Fruit fly (Drosophila melanogaster) whole organism, prepupa: ENCODE data around the gene Cyp313a1.
A peak's percentile ranks its signal among the peaks of the same experiment; 100 is the strongest.

Source experiments
- CG10631 ChIP-seq: fragments of 200-800 bp; sonication (Bioruptor generic); optimal IDR thresholded peaks from 2 replicates; lab custom pipeline; 2016; ENCODE audit warnings: missing biosample characterization, missing genetic modification characterization
- CG10669 ChIP-seq: fragments of 200-800 bp; sonication (Bioruptor generic); optimal IDR thresholded peaks from 3 replicates; lab custom pipeline; 2018; ENCODE audit warnings: missing biosample characterization, mild to moderate bottlenecking, missing genetic modification characterization, moderate library complexity
- CG11294 ChIP-seq: fragments of 200-800 bp; sonication (Bioruptor generic); IDR thresholded peaks from 2 replicates; pipeline ENCODE4 v1.3.6; 2022; ENCODE audit warnings: missing biosample characterization, missing genetic modification characterization
- CG11762 ChIP-seq: fragments of 200-800 bp; sonication (Bioruptor generic); optimal IDR thresholded peaks from 3 replicates; lab custom pipeline; 2016; ENCODE audit warnings: missing biosample characterization, missing genetic modification characterization; ENCODE audit not compliant: insufficient read depth
- CG11902 ChIP-seq: fragments of 200-800 bp; sonication (Bioruptor generic); optimal IDR thresholded peaks from 3 replicates; lab custom pipeline; 2016; ENCODE audit warnings: missing biosample characterization, missing genetic modification characterization
- CG15336 ChIP-seq: fragments of 200-800 bp; sonication (Bioruptor generic); IDR thresholded peaks from 2 replicates; pipeline ENCODE4 v1.3.6; 2022; ENCODE audit warnings: missing biosample characterization, missing genetic modification characterization
- CG16779 ChIP-seq: fragments of 200-800 bp; sonication (Bioruptor generic); optimal IDR thresholded peaks from 3 replicates; lab custom pipeline; 2017; ENCODE audit warnings: missing biosample characterization, mild to moderate bottlenecking, missing genetic modification characterization
- CG3032 ChIP-seq: fragments of 200-800 bp; optimal IDR thresholded peaks from 2 replicates; lab custom pipeline; 2019; ENCODE audit warnings: missing biosample characterization, mild to moderate bottlenecking, missing genetic modification characterization, moderate library complexity
- CG32006 ChIP-seq: fragments of 200-800 bp; sonication (Bioruptor generic); optimal IDR thresholded peaks from 3 replicates; lab custom pipeline; 2017; ENCODE audit warnings: missing biosample characterization, mild to moderate bottlenecking, missing genetic modification characterization
- CG3919 ChIP-seq: fragments of 200-800 bp; sonication (Bioruptor generic); optimal IDR thresholded peaks from 3 replicates; lab custom pipeline; 2016; ENCODE audit warnings: missing biosample characterization, missing genetic modification characterization
- CG4318 ChIP-seq: fragments of 200-800 bp; sonication (Bioruptor generic); optimal IDR thresholded peaks from 3 replicates; lab custom pipeline; 2017; ENCODE audit warnings: missing biosample characterization, mild to moderate bottlenecking, missing genetic modification characterization
- CG6163 ChIP-seq: fragments of 200-800 bp; sonication (Bioruptor generic); IDR thresholded peaks from 3 replicates; pipeline ENCODE4 v1.3.6; 2022; ENCODE audit warnings: missing biosample characterization, missing genetic modification characterization
- CG8319 ChIP-seq: fragments of 200-800 bp; sonication (Bioruptor generic); optimal IDR thresholded peaks from 3 replicates; lab custom pipeline; 2016; ENCODE audit warnings: missing biosample characterization, missing genetic modification characterization
- Eip78C ChIP-seq: fragments of 200-800 bp; sonication (Bioruptor generic); peaks from one replicate; lab custom pipeline; 2016; ENCODE audit warnings: missing biosample characterization, missing genetic modification characterization
- Ets21C ChIP-seq: fragments of 200-800 bp; sonication (Bioruptor generic); optimal IDR thresholded peaks from 3 replicates; lab custom pipeline; 2016; ENCODE audit warnings: missing biosample characterization, missing genetic modification characterization
- Hr38 ChIP-seq: sonication (Bioruptor generic); optimal IDR thresholded peaks from 2 replicates; lab custom pipeline; 2016; ENCODE audit warnings: missing biosample characterization, missing genetic modification characterization
- Hr4 ChIP-seq: fragments of 200-800 bp; sonication (Bioruptor generic); optimal IDR thresholded peaks from 3 replicates; lab custom pipeline; 2016; ENCODE audit warnings: missing biosample characterization, missing genetic modification characterization
- Lpt ChIP-seq: fragments of 200-800 bp; sonication (Bioruptor generic); optimal IDR thresholded peaks from 3 replicates; lab custom pipeline; 2016; ENCODE audit warnings: missing biosample characterization, missing genetic modification characterization
- Met ChIP-seq: fragments of 200-800 bp; sonication (Bioruptor generic); optimal IDR thresholded peaks from 3 replicates; lab custom pipeline; 2016; ENCODE audit warnings: missing biosample characterization, missing genetic modification characterization
- Sox102F ChIP-seq: fragments of 200-800 bp; sonication (Bioruptor generic); optimal IDR thresholded peaks from 2 replicates; lab custom pipeline; 2016; ENCODE audit warnings: missing biosample characterization, mild to moderate bottlenecking, missing genetic modification characterization
- dac ChIP-seq: fragments of 200-800 bp; sonication (Bioruptor generic); optimal IDR thresholded peaks from 2 replicates; lab custom pipeline; 2017; ENCODE audit warnings: missing biosample characterization, mild to moderate bottlenecking, missing genetic modification characterization
- eg ChIP-seq: fragments of 200-800 bp; sonication (Bioruptor generic); IDR thresholded peaks from 3 replicates; pipeline ENCODE4 v1.3.6; 2022; ENCODE audit warnings: missing biosample characterization, missing genetic modification characterization
- esn ChIP-seq: fragments of 200-800 bp; sonication (Bioruptor generic); optimal IDR thresholded peaks from 2 replicates; lab custom pipeline; 2016; ENCODE audit warnings: missing biosample characterization, mild to moderate bottlenecking, missing genetic modification characterization, moderate library complexity
- fd59A ChIP-seq: fragments of 200-800 bp; sonication (Bioruptor generic); optimal IDR thresholded peaks from 2 replicates; lab custom pipeline; 2017; ENCODE audit warnings: missing biosample characterization, mild to moderate bottlenecking, missing genetic modification characterization, missing genetic modification reagents
- fkh ChIP-seq: fragments of 200-800 bp; sonication (Bioruptor generic); optimal IDR thresholded peaks from 3 replicates; lab custom pipeline; 2017; ENCODE audit warnings: missing biosample characterization, mild to moderate bottlenecking, missing genetic modification characterization, moderate library complexity
- net ChIP-seq: fragments of 200-800 bp; sonication (Bioruptor generic); optimal IDR thresholded peaks from 3 replicates; lab custom pipeline; 2016; ENCODE audit warnings: missing biosample characterization, missing genetic modification characterization
- pdm3 ChIP-seq: fragments of 200-800 bp; sonication (Bioruptor generic); optimal IDR thresholded peaks from 3 replicates; lab custom pipeline; 2016; ENCODE audit warnings: missing biosample characterization, missing genetic modification characterization
- salr ChIP-seq, 2 experiments: fragments of 200-800 bp; sonication (Bioruptor generic); optimal IDR thresholded peaks; 3 replicates each; lab custom pipeline; 2016 to 2018; ENCODE audit warnings: missing biosample characterization in 2 of 2, missing genetic modification characterization in 2 of 2, mild to moderate bottlenecking in 1 of 2
- ss ChIP-seq, 2 experiments: fragments of 200-800 bp; sonication (Bioruptor generic); optimal IDR thresholded peaks; 2 replicates in 1 of 2; 3 replicates in 1 of 2; lab custom pipeline; 2017 to 2018; ENCODE audit warnings: mild to moderate bottlenecking in 2 of 2, missing biosample characterization in 2 of 2, missing genetic modification characterization in 2 of 2, moderate library complexity in 1 of 2
- topi ChIP-seq: fragments of 200-800 bp; sonication (Bioruptor generic); optimal IDR thresholded peaks from 3 replicates; lab custom pipeline; 2016; ENCODE audit warnings: missing biosample characterization, missing genetic modification characterization

Cyp313a1 gene

DNA sequence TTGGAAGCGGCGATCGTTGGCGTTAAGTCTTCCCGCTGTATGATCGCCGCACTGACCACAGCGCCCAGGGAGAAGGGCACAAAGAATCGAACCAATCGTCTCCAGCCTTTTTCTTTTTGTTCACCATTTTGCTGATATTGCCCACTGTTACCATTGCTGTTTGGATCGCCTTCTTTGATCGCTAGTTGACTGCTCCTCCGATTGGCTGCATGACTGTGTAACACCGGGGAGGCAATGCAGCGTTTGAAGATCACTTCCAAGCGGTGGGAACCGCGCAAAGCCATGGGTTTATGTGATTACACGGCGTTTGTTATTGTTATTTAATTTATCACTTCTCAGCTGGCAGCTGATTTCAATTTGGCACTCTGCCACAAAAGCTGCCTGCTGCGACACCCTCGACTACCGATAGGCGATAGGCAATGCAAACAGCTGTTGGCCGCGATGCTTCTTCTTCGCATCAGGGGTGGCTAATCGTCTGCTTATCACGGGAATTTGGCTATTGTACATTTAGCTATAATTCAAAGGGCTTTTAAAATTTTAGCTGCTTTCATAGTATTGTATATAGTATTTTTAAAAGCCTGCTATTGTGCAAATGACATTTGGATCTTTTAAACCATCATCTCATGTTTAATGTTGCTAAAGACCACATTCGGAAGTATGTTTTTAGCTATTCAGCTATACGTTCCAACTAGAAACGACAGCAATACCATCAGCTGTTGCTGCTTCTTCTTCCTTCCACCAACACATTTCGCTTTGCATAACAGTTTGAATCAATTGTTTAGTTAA is 9.5 kb upstream of the Cyp313a1 start, which contains the start of the genes HtrA2 and mRpL11 (continued):
- TF ChIP-seq CG11294 (GFP tag; lab: Robert Waterston, UW): no peak
- no peak for TF ChIP-seq CG10669
- TF ChIP-seq CG15336 (GFP tag; lab: Robert Waterston, UW): no peak
- no peak for TF ChIP-seq eg
- no peak for TF ChIP-seq CG3919 (GFP tag; lab: Kevin White, UChicago)
- TF ChIP-seq CG32006 (GFP tag; lab: Kevin White, UChicago): peak; percentile 58
- TF ChIP-seq topi (GFP tag; lab: Kevin White, UChicago): peak; percentile 51
- peak; percentile 87 for TF ChIP-seq fkh (GFP tag; lab: Kevin White, UChicago)
- no peak for TF ChIP-seq Hr38 (GFP tag; lab: Kevin White, UChicago)

DNA sequence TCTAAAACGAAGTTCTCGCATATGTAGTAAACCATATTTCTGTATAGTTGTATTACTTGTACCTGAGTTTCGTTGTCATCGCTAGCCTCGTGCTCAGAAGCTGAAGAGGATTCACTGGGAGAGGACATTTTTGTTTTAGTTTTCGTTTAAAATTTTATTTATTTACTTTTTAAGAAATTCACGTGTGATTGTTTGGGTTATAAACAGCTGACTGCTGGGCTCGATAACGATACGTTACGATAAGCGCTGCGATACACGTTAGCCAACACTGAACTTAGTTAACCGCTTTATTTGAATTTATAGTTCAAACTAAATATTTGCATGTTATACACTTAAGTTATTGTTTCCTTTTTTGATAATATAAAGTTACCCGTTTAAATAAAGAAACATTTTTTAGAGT is 7.4 kb upstream of the Cyp313a1 start, which contains the start of gene CG8461:
TSS of gene CG8461 (minus strand) at position 218 of the 400 bp plus-strand sequence.
- no peak for TF ChIP-seq salr (GFP tag; optimal IDR thresholded peaks at IDR 0.05; lab: Kevin White, UChicago)
- TF ChIP-seq fkh (GFP tag; lab: Kevin White, UChicago): peak; percentile 83
- TF ChIP-seq Eip78C (GFP tag; lab: Kevin White, UChicago): peak; percentile 46

DNA sequence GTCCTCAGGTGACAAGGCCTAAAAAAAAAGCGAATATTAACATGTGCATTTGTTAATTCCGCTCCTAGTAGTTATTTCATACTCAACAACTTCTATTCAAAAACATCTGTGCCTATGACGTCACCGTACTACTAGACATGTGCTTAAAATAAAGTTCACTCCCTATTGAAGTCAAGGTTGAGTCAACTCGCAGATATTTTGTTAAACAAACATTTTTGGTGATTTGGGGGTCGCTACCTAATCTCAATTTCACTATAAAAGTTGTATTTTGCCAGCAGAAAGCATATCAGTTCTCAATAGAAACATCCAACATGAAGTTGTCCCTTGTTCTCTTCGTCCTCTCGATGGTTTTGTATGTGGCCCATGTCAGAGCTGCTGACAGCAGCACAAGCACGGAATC is 4.1 kb upstream of the Cyp313a1 start, which contains the start of gene CG34273:
TSS of gene CG34273 (plus strand) at position 301 of the 400 bp plus-strand sequence.
- no peak for TF ChIP-seq ss (GFP tag; optimal IDR thresholded peaks at IDR 0.05; lab: Kevin White, UChicago)
- no peak for TF ChIP-seq fd59A (GFP tag; lab: Kevin White, UChicago)
- no peak for TF ChIP-seq topi (GFP tag; lab: Kevin White, UChicago)
- TF ChIP-seq fkh (GFP tag; lab: Kevin White, UChicago): no peak
- no peak for TF ChIP-seq CG32006 (GFP tag; lab: Kevin White, UChicago)
- no peak for TF ChIP-seq CG11902
- no peak for TF ChIP-seq CG16779
- TF ChIP-seq CG8319 (GFP tag; lab: Kevin White, UChicago): no peak
- no peak for TF ChIP-seq Met
- no peak for TF ChIP-seq eg
- TF ChIP-seq dac (GFP tag; lab: Kevin White, UChicago): no peak
- no peak for TF ChIP-seq CG4318 (GFP tag; lab: Kevin White, UChicago)
- no peak for TF ChIP-seq Hr38 (GFP tag; lab: Kevin White, UChicago)
- no peak for TF ChIP-seq Ets21C (GFP tag; lab: Kevin White, UChicago)
- no peak for TF ChIP-seq Lpt
- TF ChIP-seq Sox102F (GFP tag; lab: Kevin White, UChicago): no peak
- TF ChIP-seq pdm3 (GFP tag; lab: Kevin White, UChicago): no peak
- TF ChIP-seq esn (GFP tag; lab: Kevin White, UChicago): no peak

DNA sequence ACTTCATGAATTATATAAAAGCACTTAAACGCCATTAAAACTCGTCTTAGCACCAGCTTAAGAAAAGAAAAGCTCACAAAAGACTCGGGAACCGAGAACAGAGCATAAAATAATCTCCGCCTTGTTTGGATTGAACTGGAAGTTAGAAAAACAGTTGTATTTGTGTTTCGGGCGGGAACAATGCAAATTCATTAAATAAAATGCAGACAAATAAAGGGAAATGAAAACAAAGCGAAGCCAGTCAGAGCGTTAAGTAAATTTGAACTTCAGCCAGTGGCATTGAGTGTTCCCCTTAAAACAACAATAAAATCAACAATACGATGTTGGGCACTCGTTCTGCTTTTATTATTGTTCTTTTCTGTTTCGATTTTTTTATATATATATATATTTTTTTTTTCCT is 5.8 kb downstream of the Cyp313a1 start:
- TF ChIP-seq fd59A (GFP tag; lab: Kevin White, UChicago) (no peak), Hr4 (GFP tag; lab: Kevin White, UChicago) (no peak), CG10631 (GFP tag; lab: Kevin White, UChicago) (no peak), CG32006 (GFP tag; lab: Kevin White, UChicago) (no peak), fkh (GFP tag; lab: Kevin White, UChicago) (peak; percentile 65)

DNA sequence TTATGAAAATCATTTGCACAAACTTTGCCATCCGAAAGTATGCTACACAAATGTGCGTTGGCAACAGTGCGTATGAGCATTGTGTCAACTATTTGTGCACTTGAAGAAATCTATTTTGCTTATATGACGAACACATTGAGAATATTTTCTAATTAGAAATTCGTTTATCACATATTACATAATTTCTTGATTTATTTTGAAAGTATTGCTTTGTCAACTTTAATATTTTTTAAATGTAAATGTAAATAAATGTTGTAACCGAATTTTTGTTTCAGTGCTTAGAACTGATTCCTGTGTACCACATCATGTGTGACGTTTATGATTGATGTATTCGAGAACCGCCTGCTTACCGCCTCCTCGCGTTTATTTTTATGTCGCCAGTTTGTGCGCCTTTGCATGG is 21.2 kb downstream of the Cyp313a1 start:
- TF ChIP-seq net (no peak), Hr38 (GFP tag; lab: Kevin White, UChicago) (no peak), CG11762 (GFP tag; lab: Kevin White, UChicago) (no peak), CG6163 (GFP tag; lab: Robert Waterston, UW) (no peak), CG3032 (tag; lab: Kevin White, UChicago) (no peak)
